Worm (Caenorhabditis elegans) whole organism, L1 larva: ENCODE data around the gene smex-1.

Experiments used
- Y116A8C.19 ChIP-seq: sonication (generic microtip); optimal IDR thresholded peaks from 2 replicates; lab custom pipeline; 2016; ENCODE audit warnings: missing compliant biosample characterization, missing genetic modification characterization, borderline replicate concordance
- alr-1 ChIP-seq: fragments of 200-800 bp; sonication (Bioruptor generic); optimal IDR thresholded peaks from 2 replicates; lab custom pipeline; 2018; ENCODE audit warnings: borderline replicate concordance, mild to moderate bottlenecking, missing genetic modification characterization, missing compliant biosample characterization
- aly-2 ChIP-seq: fragments of 150-350 bp; optimal IDR thresholded peaks from 2 replicates; lab custom pipeline; 2014; ENCODE audit warnings: missing biosample characterization, missing genetic modification characterization
- ceh-8 ChIP-seq: fragments of 200-800 bp; sonication (Bioruptor generic); optimal IDR thresholded peaks from 2 replicates; lab custom pipeline; 2018; ENCODE audit warnings: mild to moderate bottlenecking, missing genetic modification characterization, moderate library complexity, missing compliant biosample characterization
- ceh-82 ChIP-seq, 3 experiments: fragments of 150-350 bp in 1 of 3; sonication (generic microtip) in 2 of 3; optimal IDR thresholded peaks; 2 replicates each; lab custom pipeline; 2014 to 2017; ENCODE audit warnings: missing biosample characterization in 3 of 3, missing genetic modification characterization in 3 of 3
- efl-1 ChIP-seq, 4 experiments: fragments of 150-350 bp; optimal IDR thresholded peaks in 3 of 4; peaks in 1 of 4; 1 replicate in 1 of 4; 2 replicates in 3 of 4; lab custom pipeline; 2014; ENCODE audit warnings: missing biosample characterization in 2 of 4, missing genetic modification characterization in 2 of 4, missing genetic modification reagents in 2 of 4
- efl-3 ChIP-seq: fragments of 200-800 bp; sonication (Bioruptor generic); optimal IDR thresholded peaks from 2 replicates; lab custom pipeline; 2018; ENCODE audit warnings: mild to moderate bottlenecking, missing genetic modification characterization, missing compliant biosample characterization
- elt-2 ChIP-seq: sonication (generic microtip); optimal IDR thresholded peaks from 2 replicates; lab custom pipeline; 2016; ENCODE audit warnings: missing genetic modification characterization, mild to moderate bottlenecking, inconsistent platforms, missing compliant biosample characterization, missing genetic modification reagents
- ets-5 ChIP-seq: fragments of 200-800 bp; sonication (Bioruptor generic); IDR thresholded peaks from 2 replicates; pipeline ENCODE4 v1.3.6; 2022; ENCODE audit warnings: missing genetic modification characterization, missing compliant biosample characterization
- fkh-8 ChIP-seq: sonication (generic microtip); optimal IDR thresholded peaks from 2 replicates; lab custom pipeline; 2016; ENCODE audit warnings: mild to moderate bottlenecking, missing genetic modification characterization, missing compliant biosample characterization
- fos-1 ChIP-seq: fragments of 150-350 bp; optimal IDR thresholded peaks from 2 replicates; lab custom pipeline; 2014; ENCODE audit warnings: missing biosample characterization, missing genetic modification characterization
- hlh-4 ChIP-seq: sonication (generic microtip); optimal IDR thresholded peaks from 2 replicates; lab custom pipeline; 2016; ENCODE audit warnings: mild to moderate bottlenecking, missing genetic modification characterization, missing compliant biosample characterization
- isw-1 ChIP-seq: fragments of 200-800 bp; sonication (Bioruptor generic); IDR thresholded peaks from 2 replicates; pipeline ENCODE4 v1.3.6; 2022; ENCODE audit warnings: missing genetic modification characterization, missing compliant biosample characterization
- jun-1 ChIP-seq: fragments of 150-350 bp; optimal IDR thresholded peaks from 2 replicates; lab custom pipeline; 2014; ENCODE audit warnings: missing biosample characterization, missing genetic modification reagents, missing genetic modification characterization
- lin-35 ChIP-seq, 2 experiments: fragments of 150-350 bp; optimal IDR thresholded peaks; 2 replicates each; lab custom pipeline; 2014; ENCODE audit warnings: missing biosample characterization in 2 of 2, missing genetic modification characterization in 2 of 2, missing genetic modification reagents in 2 of 2
- lin-39 ChIP-seq: fragments of 150-350 bp; optimal IDR thresholded peaks from 2 replicates; lab custom pipeline; 2014; ENCODE audit warnings: missing biosample characterization, missing genetic modification reagents, missing genetic modification characterization
- lir-3 ChIP-seq: sonication (generic microtip); optimal IDR thresholded peaks from 2 replicates; lab custom pipeline; 2016; ENCODE audit warnings: mild to moderate bottlenecking, missing genetic modification characterization, moderate library complexity, missing compliant biosample characterization; ENCODE audit not compliant: poor library complexity
- lsy-2 ChIP-seq, 2 experiments: fragments of 150-350 bp; optimal IDR thresholded peaks; 2 replicates each; lab custom pipeline; 2014; ENCODE audit warnings: missing biosample characterization in 2 of 2, missing genetic modification characterization in 2 of 2
- mdl-1 ChIP-seq, 2 experiments: fragments of 150-350 bp; optimal IDR thresholded peaks; 2 replicates each; lab custom pipeline; 2014 to 2017; ENCODE audit warnings: missing biosample characterization in 2 of 2, missing genetic modification characterization in 2 of 2, inconsistent platforms in 1 of 2
- nhr-19 ChIP-seq: fragments of 200-800 bp; sonication (Bioruptor generic); conservative IDR thresholded peaks from 2 replicates; pipeline ENCODE4 v1.3.6; 2022; ENCODE audit warnings: missing genetic modification characterization, missing compliant biosample characterization
- nhr-20 ChIP-seq: sonication (generic microtip); optimal IDR thresholded peaks from 2 replicates; lab custom pipeline; 2016; ENCODE audit warnings: mild to moderate bottlenecking, missing genetic modification characterization, missing compliant biosample characterization
- nhr-71 ChIP-seq: sonication (generic microtip); optimal IDR thresholded peaks from 2 replicates; lab custom pipeline; 2016; ENCODE audit warnings: mild to moderate bottlenecking, missing genetic modification characterization, moderate library complexity, missing compliant biosample characterization
- nhr-90 ChIP-seq: sonication (generic microtip); optimal IDR thresholded peaks from 2 replicates; lab custom pipeline; 2016; ENCODE audit warnings: mild to moderate bottlenecking, missing genetic modification characterization, missing compliant biosample characterization; ENCODE audit not compliant: poor library complexity
- rnt-1 ChIP-seq: sonication (generic microtip); optimal IDR thresholded peaks from 2 replicates; lab custom pipeline; 2016; ENCODE audit warnings: mild to moderate bottlenecking, missing genetic modification characterization, moderate library complexity, missing compliant biosample characterization
- snpc-4 ChIP-seq: fragments of 150-350 bp; optimal IDR thresholded peaks from 2 replicates; lab custom pipeline; 2014; ENCODE audit warnings: missing biosample characterization, missing genetic modification characterization
- swsn-7 ChIP-seq: sonication (generic microtip); optimal IDR thresholded peaks from 2 replicates; lab custom pipeline; 2016; ENCODE audit warnings: missing genetic modification characterization, missing compliant biosample characterization
- tlp-1 ChIP-seq: fragments of 150-350 bp; optimal IDR thresholded peaks from 2 replicates; lab custom pipeline; 2014; ENCODE audit warnings: missing biosample characterization, missing genetic modification characterization
- unc-62 ChIP-seq: fragments of 150-350 bp; optimal IDR thresholded peaks from 2 replicates; lab custom pipeline; 2014; ENCODE audit warnings: missing biosample characterization, missing genetic modification reagents, missing genetic modification characterization
- unc-86 ChIP-seq: sonication (generic microtip); optimal IDR thresholded peaks from 2 replicates; lab custom pipeline; 2016; ENCODE audit warnings: missing genetic modification characterization, missing compliant biosample characterization
- xbp-1 ChIP-seq: sonication (generic microtip); optimal IDR thresholded peaks from 2 replicates; lab custom pipeline; 2016; ENCODE audit warnings: missing genetic modification characterization, missing compliant biosample characterization
- zag-1 ChIP-seq: fragments of 150-350 bp; optimal IDR thresholded peaks from 2 replicates; lab custom pipeline; 2014; ENCODE audit warnings: missing biosample characterization, missing genetic modification characterization
- zip-4 ChIP-seq: fragments of 200-800 bp; sonication (Bioruptor generic); optimal IDR thresholded peaks from 2 replicates; lab custom pipeline; 2018; ENCODE audit warnings: mild to moderate bottlenecking, missing genetic modification characterization, moderate library complexity, missing compliant biosample characterization

Gene smex-1

DNA sequence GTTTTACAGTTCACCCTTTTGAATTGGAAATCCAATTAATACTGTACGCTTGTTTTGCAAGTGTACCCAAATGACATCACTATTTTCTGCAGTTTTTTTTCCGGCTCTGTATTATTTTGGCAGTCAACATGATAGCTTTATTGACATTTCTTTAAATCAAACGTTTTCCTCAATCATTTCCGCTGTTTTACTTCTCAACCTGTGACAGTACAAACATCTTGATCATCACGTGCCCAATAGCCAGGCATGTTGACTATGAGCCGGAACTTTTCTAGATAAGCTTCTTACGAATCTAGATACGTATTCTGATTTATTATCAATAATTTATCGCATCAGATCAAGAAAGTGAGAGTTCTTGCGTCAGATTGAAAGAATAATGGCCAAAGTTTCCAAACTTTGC lies 25.9 kb downstream of the smex-1 start:
- no peak for TF ChIP-seq xbp-1 (tag; lab: Kevin White, UChicago)
- TF ChIP-seq nhr-20 (tag; lab: Kevin White, UChicago) = peak; percentile 23
- TF ChIP-seq nhr-71 (tag; lab: Kevin White, UChicago) = peak; percentile 13
- no peak for TF ChIP-seq efl-3 (GFP tag; lab: Kevin White, UChicago)
- peak; percentile 97 for TF ChIP-seq elt-2
- TF ChIP-seq snpc-4 = no peak
- peak in 1 of 2 experiments; percentile 6 for TF ChIP-seq lin-35 (GFP tag; optimal IDR thresholded peaks at IDR 0.05; lab: Kevin White, UChicago)
- TF ChIP-seq rnt-1 (tag; lab: Kevin White, UChicago) = no peak
- TF ChIP-seq alr-1 (tag; lab: Kevin White, UChicago) = no peak
- peak; percentile 12 for TF ChIP-seq nhr-90 (tag; lab: Kevin White, UChicago)
- TF ChIP-seq zag-1 (tag; lab: Kevin White, UChicago) = no peak
- TF ChIP-seq unc-62 (GFP tag; lab: Kevin White, UChicago) = no peak

DNA sequence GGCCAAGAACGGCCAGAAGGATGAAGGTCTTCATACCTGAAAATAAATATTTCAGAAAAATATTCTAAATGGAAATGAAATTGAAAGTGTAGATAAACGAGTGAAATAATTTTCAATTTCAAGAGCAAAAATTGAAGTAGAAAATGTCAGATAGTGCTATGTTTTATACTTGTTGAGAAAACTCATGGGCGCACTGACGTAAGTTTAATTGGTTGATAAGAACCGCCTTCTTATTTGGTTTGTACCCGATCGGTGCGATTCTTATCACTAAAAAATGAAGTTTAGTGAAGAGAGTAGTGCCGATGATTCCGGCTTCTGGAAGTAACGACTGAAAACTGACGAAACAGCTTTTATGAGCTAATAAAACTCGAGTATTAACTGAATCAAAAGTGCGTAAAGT lies 26.9 kb downstream of the smex-1 start, which contains the start of the genes asp-6 and asp-12:
Gene asp-6 (minus strand): TSS at position 36 of the 400 bp plus-strand sequence.
Gene asp-12 (plus strand): TSS at position 309 of the 400 bp plus-strand sequence.
- peak in 1 of 2 experiments; percentile 8 for TF ChIP-seq lin-35 (GFP tag; optimal IDR thresholded peaks at IDR 0.05; lab: Kevin White, UChicago)
- TF ChIP-seq aly-2 (tag; lab: Kevin White, UChicago) = no peak
- TF ChIP-seq elt-2 = peak; percentile 86
- TF ChIP-seq efl-1 (optimal IDR thresholded peaks at IDR 0.05; lab: Kevin White, UChicago) = no peak
- TF ChIP-seq efl-1 (GFP tag; optimal IDR thresholded peaks at IDR 0.05 in 1 of 2; lab: Kevin White, UChicago) = peak in 1 of 2 experiments; percentile 74
- no peak for TF ChIP-seq lsy-2 (tag; optimal IDR thresholded peaks at IDR 0.05; lab: Kevin White, UChicago)
- TF ChIP-seq, all 84 proteins: peak for 3

DNA sequence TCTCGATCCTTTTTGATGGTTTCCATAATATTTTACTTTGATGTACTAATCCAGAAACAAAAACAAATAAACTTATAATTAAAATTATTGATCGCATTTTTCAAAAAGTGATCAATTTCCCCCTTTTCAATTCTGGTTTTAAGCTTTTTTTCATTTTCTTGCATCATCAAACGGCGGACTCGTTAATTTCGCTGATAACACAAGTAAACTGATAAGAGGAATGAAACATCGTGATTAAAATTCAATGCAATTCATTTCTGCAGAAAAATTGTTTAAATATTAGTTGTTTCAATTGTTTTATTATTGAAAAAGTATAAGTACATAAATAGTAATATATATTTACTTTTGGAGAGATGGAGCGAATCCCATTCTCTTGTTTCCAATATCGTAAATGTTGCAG lies 28.5 kb downstream of the smex-1 start:
- peak in 1 of 2 experiments; percentile 31 for TF ChIP-seq lin-35 (GFP tag; optimal IDR thresholded peaks at IDR 0.05; lab: Kevin White, UChicago)
- peak; percentile 95 for TF ChIP-seq elt-2
- TF ChIP-seq isw-1 = no peak
- TF ChIP-seq aly-2 (tag; lab: Kevin White, UChicago) = peak; percentile 64
- TF ChIP-seq jun-1 = peak; percentile 13
- TF ChIP-seq tlp-1 (tag; lab: Kevin White, UChicago) = peak; percentile 87
- TF ChIP-seq zip-4 (GFP tag; lab: Kevin White, UChicago) = no peak

DNA sequence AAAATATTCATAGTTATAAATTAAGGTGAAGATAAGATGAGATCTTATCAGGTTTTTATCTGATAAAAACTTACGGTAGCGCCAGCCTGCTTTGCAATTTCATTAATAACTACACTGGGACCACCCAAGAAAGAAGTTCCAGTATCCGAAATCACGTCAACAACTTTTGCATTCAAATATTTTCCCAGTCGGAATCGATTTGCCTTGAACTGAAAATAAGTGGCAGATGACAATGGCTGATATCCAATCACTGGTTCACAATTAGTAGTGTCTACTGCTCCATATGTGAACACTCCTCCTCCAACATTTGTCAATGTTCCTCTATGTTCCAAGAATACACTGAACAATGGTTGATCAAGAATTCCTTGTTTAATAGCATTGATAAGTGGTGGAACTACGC lies 29.5 kb downstream of the smex-1 start, which contains the start of gene F21F8.5:
Gene F21F8.5 (minus strand): TSS at position 101 of the 400 bp plus-strand sequence.
- no peak for TF ChIP-seq ceh-8
- no peak for TF ChIP-seq unc-86 (tag; lab: Kevin White, UChicago)
- no peak for TF ChIP-seq swsn-7 (tag; lab: Kevin White, UChicago)
- no peak for TF ChIP-seq mdl-1 (tag; optimal IDR thresholded peaks at IDR 0.05; lab: Kevin White, UChicago)
- no peak for TF ChIP-seq fos-1 (tag; lab: Kevin White, UChicago)
- no peak for TF ChIP-seq efl-1 (optimal IDR thresholded peaks at IDR 0.05; lab: Kevin White, UChicago)
- TF ChIP-seq efl-1 (GFP tag; optimal IDR thresholded peaks at IDR 0.05 in 1 of 2; lab: Kevin White, UChicago) = no peak
- no peak for TF ChIP-seq lin-39 (tag; lab: Kevin White, UChicago)
- no peak for TF ChIP-seq fkh-8 (tag; lab: Kevin White, UChicago)
- TF ChIP-seq lsy-2 (tag; optimal IDR thresholded peaks at IDR 0.05; lab: Kevin White, UChicago) = no peak
- TF ChIP-seq, all 84 proteins: peak for 0

DNA sequence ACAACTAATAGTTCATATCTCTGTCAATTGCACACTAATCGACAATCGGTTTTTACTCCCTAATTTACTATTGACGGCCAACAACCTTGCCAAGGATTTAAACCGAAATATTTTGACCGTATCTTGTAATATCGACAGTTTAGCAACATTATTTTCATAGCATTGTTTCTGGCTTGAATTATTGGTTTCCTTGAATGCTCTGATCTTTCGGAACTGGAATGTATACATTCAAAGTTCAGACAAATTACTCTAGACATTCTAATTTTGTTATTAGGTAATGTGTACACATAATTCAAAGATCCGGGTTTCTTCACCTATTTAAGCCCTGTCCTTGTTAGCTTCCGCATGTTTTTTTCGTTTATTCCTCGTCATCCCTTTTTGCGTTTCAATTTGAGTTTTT lies 31.8 kb downstream of the smex-1 start, which contains the start of gene C16D9.9:
Gene C16D9.9 (plus strand): TSS at position 301 of the 400 bp plus-strand sequence.
- TF ChIP-seq aly-2 (tag; lab: Kevin White, UChicago) (no peak), lir-3 (tag; lab: Kevin White, UChicago) (no peak)

DNA sequence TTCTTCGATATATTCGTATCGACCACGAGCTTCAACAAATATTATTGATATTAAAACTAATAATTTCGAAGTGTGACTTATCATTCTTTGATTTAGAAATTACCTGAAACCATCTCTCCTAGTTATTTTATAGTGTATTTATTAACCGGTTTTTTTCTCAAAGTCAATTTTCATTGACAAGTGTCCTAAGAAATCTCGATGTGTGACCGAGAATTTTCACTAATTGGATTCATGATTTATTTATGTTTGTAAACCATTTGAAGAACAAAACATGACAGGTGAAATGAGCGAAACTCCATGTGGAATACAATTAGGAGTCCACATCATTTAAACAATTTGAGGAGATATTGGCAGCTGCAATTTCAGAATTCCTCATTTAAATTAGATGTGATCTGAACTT lies 32.3 kb downstream of the smex-1 start, which contains the start of gene C16D9.8:
Gene C16D9.8 (minus strand): TSS at position 101 of the 400 bp plus-strand sequence.
- TF ChIP-seq hlh-4 (tag; lab: Kevin White, UChicago) (peak; percentile 56), ets-5 (GFP tag; lab: Robert Waterston, UW) (no peak), nhr-19 (GFP tag; lab: Robert Waterston, UW) (no peak), lsy-2 (tag; optimal IDR thresholded peaks at IDR 0.05; lab: Kevin White, UChicago) (no peak), Y116A8C.19 (tag; lab: Kevin White, UChicago) (no peak), ceh-82 (tag; optimal IDR thresholded peaks at IDR 0.05; lab: Kevin White, UChicago) (no peak)
- TF ChIP-seq, all 84 proteins: peak for 1
